Fruit fly (Drosophila melanogaster) whole organism, embryonic: Measurements from ENCODE around the gene pyd.

Experiments
- Aef1 ChIP-seq: fragments of 200-800 bp; sonication (Bioruptor generic); IDR thresholded peaks from 3 replicates; pipeline ENCODE4 v1.3.6; 2022; ENCODE audit warnings: missing biosample characterization, missing genetic modification characterization
- Atf-2 ChIP-seq: fragments of 200-800 bp; sonication (Bioruptor generic); optimal IDR thresholded peaks from 2 replicates; lab custom pipeline; 2016; ENCODE audit warnings: missing biosample characterization, missing genetic modification characterization
- CG10147 ChIP-seq: fragments of 200-800 bp; sonication (Bioruptor generic); optimal IDR thresholded peaks from 2 replicates; lab custom pipeline; 2019; ENCODE audit warnings: missing biosample characterization, mild to moderate bottlenecking, missing genetic modification characterization, moderate library complexity
- CG10543 ChIP-seq: fragments of 200-800 bp; sonication (Bioruptor generic); optimal IDR thresholded peaks from 3 replicates; lab custom pipeline; 2017; ENCODE audit warnings: missing biosample characterization, mild to moderate bottlenecking, missing genetic modification characterization, moderate library complexity
- CG12769 ChIP-seq: fragments of 200-800 bp; sonication (Bioruptor generic); optimal IDR thresholded peaks from 2 replicates; lab custom pipeline; 2019; ENCODE audit warnings: missing biosample characterization, mild to moderate bottlenecking, missing genetic modification characterization, moderate library complexity
- CG13894 ChIP-seq: fragments of 200-800 bp; sonication (Bioruptor generic); optimal IDR thresholded peaks from 3 replicates; lab custom pipeline; 2018; ENCODE audit warnings: missing biosample characterization, mild to moderate bottlenecking, missing genetic modification characterization, moderate library complexity
- CG15011 ChIP-seq: fragments of 200-800 bp; sonication (Bioruptor generic); optimal IDR thresholded peaks from 3 replicates; lab custom pipeline; 2018; ENCODE audit warnings: missing biosample characterization, mild to moderate bottlenecking, missing genetic modification characterization
- CG1603 ChIP-seq: fragments of 200-800 bp; sonication (Bioruptor generic); optimal IDR thresholded peaks from 2 replicates; lab custom pipeline; 2019; ENCODE audit warnings: missing biosample characterization, mild to moderate bottlenecking, missing genetic modification characterization, moderate library complexity
- CG1832 ChIP-seq: fragments of 200-800 bp; sonication (Bioruptor generic); optimal IDR thresholded peaks from 2 replicates; lab custom pipeline; 2017; ENCODE audit warnings: missing biosample characterization, mild to moderate bottlenecking, missing genetic modification characterization, inconsistent platforms
- CG2129 ChIP-seq: fragments of 200-800 bp; sonication (Bioruptor generic); IDR thresholded peaks from 2 replicates; pipeline ENCODE4 v1.3.6; 2022; ENCODE audit warnings: missing biosample characterization, missing genetic modification characterization; ENCODE audit not compliant: partially characterized antibody
- CG32532 ChIP-seq: fragments of 200-800 bp; sonication (Bioruptor generic); IDR thresholded peaks from 2 replicates; pipeline ENCODE4 v1.3.6; 2022; ENCODE audit warnings: missing biosample characterization, missing genetic modification characterization
- CG4360 ChIP-seq: fragments of 200-800 bp; sonication (Bioruptor generic); IDR thresholded peaks from 2 replicates; pipeline ENCODE4 v1.3.6; 2022; ENCODE audit warnings: missing biosample characterization, missing genetic modification characterization
- CG4854 ChIP-seq: fragments of 200-800 bp; sonication (Bioruptor generic); optimal IDR thresholded peaks from 2 replicates; lab custom pipeline; 2016; ENCODE audit warnings: missing biosample characterization, missing genetic modification characterization, inconsistent platforms
- CG6175 ChIP-seq: fragments of 200-800 bp; sonication (Bioruptor generic); IDR thresholded peaks from 3 replicates; pipeline ENCODE4 v1.3.6; 2022; ENCODE audit warnings: missing biosample characterization, missing genetic modification characterization
- CG7745 ChIP-seq: fragments of 200-800 bp; sonication (Bioruptor generic); optimal IDR thresholded peaks from 2 replicates; lab custom pipeline; 2018; ENCODE audit warnings: missing biosample characterization, mild to moderate bottlenecking, missing genetic modification characterization, moderate library complexity
- CG9797 ChIP-seq: fragments of 200-800 bp; sonication (Bioruptor generic); optimal IDR thresholded peaks from 3 replicates; lab custom pipeline; 2018; ENCODE audit warnings: missing biosample characterization, mild to moderate bottlenecking, missing genetic modification characterization
- CrebB ChIP-seq: fragments of 200-800 bp; sonication (Bioruptor generic); optimal IDR thresholded peaks from 3 replicates; lab custom pipeline; 2018; ENCODE audit warnings: missing biosample characterization, mild to moderate bottlenecking, missing genetic modification characterization
- ERR ChIP-seq: fragments of 200-800 bp; sonication (Bioruptor generic); optimal IDR thresholded peaks from 2 replicates; lab custom pipeline; 2016; ENCODE audit warnings: missing biosample characterization, missing genetic modification characterization
- GATAe ChIP-seq: fragments of 200-800 bp; sonication (Bioruptor generic); conservative IDR thresholded peaks from 2 replicates; pipeline ENCODE4 v1.3.6; 2022; ENCODE audit warnings: missing biosample characterization, missing genetic modification characterization
- Gsc ChIP-seq: fragments of 200-800 bp; sonication (Bioruptor generic); IDR thresholded peaks from 2 replicates; pipeline ENCODE4 v1.3.6; 2022; ENCODE audit warnings: missing biosample characterization, missing genetic modification characterization
- Hand ChIP-seq: fragments of 200-800 bp; sonication (Bioruptor generic); optimal IDR thresholded peaks from 2 replicates; lab custom pipeline; 2017; ENCODE audit warnings: mild to moderate bottlenecking, missing biosample characterization, missing genetic modification reagents, missing genetic modification characterization
- NC2α ChIP-seq: fragments of 200-800 bp; sonication (Bioruptor generic); optimal IDR thresholded peaks from 2 replicates; lab custom pipeline; 2016; ENCODE audit warnings: missing biosample characterization, missing genetic modification characterization
- Neu2 ChIP-seq: fragments of 200-800 bp; sonication (Bioruptor generic); optimal IDR thresholded peaks from 3 replicates; lab custom pipeline; 2016; ENCODE audit warnings: missing biosample characterization, missing genetic modification characterization, borderline replicate concordance
- Nf-YB ChIP-seq: fragments of 200-800 bp; sonication (Bioruptor generic); optimal IDR thresholded peaks from 3 replicates; lab custom pipeline; 2019; ENCODE audit warnings: missing biosample characterization, mild to moderate bottlenecking, missing genetic modification characterization, moderate library complexity
- Pdp1 ChIP-seq, 2 experiments: fragments of 200-800 bp; sonication (Bioruptor generic); optimal IDR thresholded peaks; 3 replicates each; lab custom pipeline; 2016; ENCODE audit warnings: missing biosample characterization in 2 of 2, missing genetic modification characterization in 2 of 2, mild to moderate bottlenecking in 1 of 2, moderate library complexity in 1 of 2
- YL-1 ChIP-seq: fragments of 200-800 bp; sonication (Bioruptor generic); optimal IDR thresholded peaks from 3 replicates; lab custom pipeline; 2017; ENCODE audit warnings: missing biosample characterization, mild to moderate bottlenecking, missing genetic modification characterization
- ara ChIP-seq: fragments of 200-800 bp; sonication (Bioruptor generic); IDR thresholded peaks from 2 replicates; pipeline ENCODE4 v1.3.6; 2022; ENCODE audit warnings: missing biosample characterization, missing genetic modification characterization
- ash1 ChIP-seq: fragments of 200-800 bp; sonication (Bioruptor generic); optimal IDR thresholded peaks from 2 replicates; lab custom pipeline; 2018; ENCODE audit warnings: missing biosample characterization, mild to moderate bottlenecking, missing genetic modification characterization
- chinmo ChIP-seq: fragments of 200-800 bp; sonication (Bioruptor generic); IDR thresholded peaks from 4 replicates; pipeline ENCODE4 v1.3.6; 2022; ENCODE audit warnings: missing biosample characterization, missing genetic modification characterization; ENCODE audit not compliant: partially characterized antibody
- croc ChIP-seq: fragments of 200-800 bp; sonication (Bioruptor generic); conservative IDR thresholded peaks from 3 replicates; pipeline ENCODE4 v1.3.6; 2022; ENCODE audit warnings: missing biosample characterization, missing genetic modification characterization
- crol ChIP-seq: fragments of 200-800 bp; sonication (Bioruptor generic); IDR thresholded peaks from 2 replicates; pipeline ENCODE4 v1.3.6; 2022; ENCODE audit warnings: missing biosample characterization, missing genetic modification characterization
- jing ChIP-seq: fragments of 200-800 bp; sonication (Bioruptor generic); optimal IDR thresholded peaks from 2 replicates; lab custom pipeline; 2018; ENCODE audit warnings: missing biosample characterization, mild to moderate bottlenecking, missing genetic modification characterization
- klu ChIP-seq: fragments of 200-800 bp; sonication (Bioruptor generic); IDR thresholded peaks from 2 replicates; pipeline ENCODE4 v1.3.6; 2022; ENCODE audit warnings: missing biosample characterization, missing genetic modification characterization
- lov ChIP-seq, 2 experiments: fragments of 200-800 bp in 1 of 2; fragments of >200 bp in 1 of 2; sonication (Bioruptor generic) in 1 of 2; IDR thresholded peaks in 1 of 2; optimal IDR thresholded peaks in 1 of 2; 2 replicates in 1 of 2; 3 replicates in 1 of 2; pipeline versions ENCODE4 v1.3.6 to Lab custom; 2017 to 2022; ENCODE audit warnings: missing biosample characterization in 1 of 2, missing genetic modification characterization in 1 of 2
- maf-S ChIP-seq: fragments of 200-800 bp; sonication (Bioruptor generic); optimal IDR thresholded peaks from 2 replicates; lab custom pipeline; 2016; ENCODE audit warnings: missing biosample characterization, missing genetic modification characterization
- onecut ChIP-seq: fragments of 200-800 bp; sonication (Bioruptor generic); IDR thresholded peaks from 2 replicates; pipeline ENCODE4 v1.3.6; 2022; ENCODE audit warnings: missing biosample characterization, missing genetic modification characterization
- pan ChIP-seq, 4 experiments: fragments of >200 bp in 3 of 4; fragments of 200-800 bp in 1 of 4; sonication (Bioruptor generic) in 1 of 4; optimal IDR thresholded peaks in 3 of 4; IDR thresholded peaks in 1 of 4; 2 replicates each; pipeline versions ENCODE4 v1.3.6 to Lab custom; 2017 to 2022; ENCODE audit warnings: missing biosample characterization in 2 of 4, missing genetic modification characterization in 2 of 4, mixed read lengths in 1 of 4
- pho ChIP-seq: fragments of 200-800 bp; sonication (Bioruptor generic); optimal IDR thresholded peaks from 2 replicates; lab custom pipeline; 2016; ENCODE audit warnings: missing biosample characterization, missing genetic modification characterization
- seq ChIP-seq: fragments of 200-800 bp; sonication (Bioruptor generic); IDR thresholded peaks from 2 replicates; pipeline ENCODE4 v1.3.6; 2022; ENCODE audit warnings: missing biosample characterization, missing genetic modification characterization
- stc ChIP-seq: fragments of 200-800 bp; sonication (Bioruptor generic); IDR thresholded peaks from 2 replicates; pipeline ENCODE4 v1.3.6; 2022; ENCODE audit warnings: missing biosample characterization, missing genetic modification characterization
- stwl ChIP-seq: fragments of 200-800 bp; sonication (Bioruptor generic); optimal IDR thresholded peaks from 3 replicates; lab custom pipeline; 2018; ENCODE audit warnings: missing biosample characterization, mild to moderate bottlenecking, missing genetic modification characterization, moderate library complexity
- tll ChIP-seq, 2 experiments: fragments of 200-800 bp in 1 of 2; fragments of >200 bp in 1 of 2; sonication (Bioruptor generic) in 1 of 2; optimal IDR thresholded peaks; 2 replicates each; lab custom pipeline; 2017 to 2019; ENCODE audit warnings: missing biosample characterization in 2 of 2, missing genetic modification characterization in 2 of 2, mild to moderate bottlenecking in 1 of 2, moderate library complexity in 1 of 2
- ttk ChIP-seq: fragments of 200-800 bp; sonication (Bioruptor generic); IDR thresholded peaks from 2 replicates; pipeline ENCODE4 v2.1.2; 2022; ENCODE audit warnings: missing biosample characterization, missing genetic modification characterization
- twi ChIP-seq: fragments of 200-800 bp; optimal IDR thresholded peaks from 2 replicates; lab custom pipeline; 2019; ENCODE audit warnings: missing biosample characterization, mild to moderate bottlenecking, missing genetic modification characterization, moderate library complexity
- unc-4 ChIP-seq: fragments of 200-800 bp; sonication (Bioruptor generic); IDR thresholded peaks from 2 replicates; pipeline ENCODE4 v1.3.6; 2022; ENCODE audit warnings: missing biosample characterization, missing genetic modification characterization; ENCODE audit not compliant: partially characterized antibody

pyd gene

DNA sequence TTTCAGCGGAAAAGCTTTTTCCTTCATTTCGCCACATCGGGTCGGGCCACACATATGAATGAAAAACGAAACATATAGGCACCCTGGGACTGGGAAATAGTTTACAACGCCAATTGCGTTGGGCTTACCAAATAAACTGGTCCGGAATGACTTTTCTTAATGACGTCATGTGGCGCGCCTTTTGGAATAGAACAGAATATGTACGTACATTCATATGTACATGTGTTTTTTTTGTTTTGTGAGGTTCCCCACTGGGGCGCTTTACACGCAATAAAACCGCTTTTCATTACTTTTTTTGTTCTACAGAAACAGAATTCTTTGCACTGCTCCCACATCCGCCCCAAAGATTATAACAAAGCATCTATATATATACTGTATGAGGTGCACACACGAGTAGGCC is 133.4 kb downstream of the pyd start (continued):
- TF ChIP-seq tll (GFP tag; optimal IDR thresholded peaks at IDR 0.05; lab: Kevin White, UChicago): no peak
- peak; percentile 60 for TF ChIP-seq CG13894 (tag; lab: Kevin White, UChicago)
- TF ChIP-seq ttk (GFP tag; lab: Robert Waterston, UW): no peak
- TF ChIP-seq ERR (GFP tag; lab: Kevin White, UChicago): no peak
- no peak for TF ChIP-seq CG4854
- no peak for TF ChIP-seq klu (GFP tag; lab: Robert Waterston, UW)
- TF ChIP-seq CG10543 (GFP tag; lab: Kevin White, UChicago): peak; percentile 56
- TF ChIP-seq Nf-YB (GFP tag; lab: Kevin White, UChicago): no peak
- peak; percentile 37; the same call in 1 of the 2 replicates for TF ChIP-seq onecut (GFP tag; lab: Robert Waterston, UW)
- 0 out of 4 replicates have a peak, but pooled peaks have one; percentile 11 for TF ChIP-seq chinmo
- TF ChIP-seq Neu2 (GFP tag; lab: Kevin White, UChicago): no peak
- no peak for TF ChIP-seq pan (optimal IDR thresholded peaks at IDR 0.05; lab: Kevin White, UChicago)
- TF ChIP-seq pan (GFP tag; optimal IDR thresholded peaks at IDR 0.05 in 1 of 2, IDR thresholded peaks at IDR 0.05 in 1 of 2): no peak
- TF ChIP-seq twi (tag; lab: Kevin White, UChicago): peak; percentile 36
- TF ChIP-seq CG10147 (GFP tag; lab: Kevin White, UChicago): no peak

DNA sequence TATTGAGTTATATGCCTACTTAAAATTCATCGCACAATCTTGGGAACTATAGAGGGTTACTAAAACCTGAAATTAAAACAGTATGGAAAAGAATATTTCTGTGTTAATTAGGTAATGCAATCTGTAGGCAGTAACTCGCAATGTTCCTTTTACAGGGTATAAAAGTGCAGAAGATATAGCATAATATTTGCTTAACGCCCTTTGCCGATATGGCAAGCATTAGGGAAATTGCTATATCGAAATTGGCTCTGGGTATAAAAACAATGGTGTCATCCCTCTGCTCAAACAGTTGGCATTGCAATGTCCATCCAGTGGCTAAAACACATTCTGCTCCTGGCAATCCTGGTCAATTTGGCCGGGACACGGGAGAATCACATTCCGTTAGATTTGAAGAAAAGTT is 137.3 kb downstream of the pyd start, which contains the start of gene Ir85a:
TSS of gene Ir85a (plus strand) at position 301 of the 400 bp plus-strand sequence.
- no peak for TF ChIP-seq CG1832
- TF ChIP-seq CG1603 (tag; lab: Kevin White, UChicago): no peak
- no peak for TF ChIP-seq CG4360
- no peak for TF ChIP-seq stwl
- no peak for TF ChIP-seq Gsc (GFP tag; lab: Robert Waterston, UW)
- no peak for TF ChIP-seq GATAe
- no peak for TF ChIP-seq CG12769 (tag; lab: Kevin White, UChicago)
- TF ChIP-seq unc-4 (GFP tag; lab: Robert Waterston, UW): no peak
- no peak for TF ChIP-seq CG2129 (GFP tag; lab: Robert Waterston, UW)
- TF ChIP-seq stc (GFP tag; lab: Robert Waterston, UW): no peak
- TF ChIP-seq ash1 (GFP tag; lab: Kevin White, UChicago): no peak

DNA sequence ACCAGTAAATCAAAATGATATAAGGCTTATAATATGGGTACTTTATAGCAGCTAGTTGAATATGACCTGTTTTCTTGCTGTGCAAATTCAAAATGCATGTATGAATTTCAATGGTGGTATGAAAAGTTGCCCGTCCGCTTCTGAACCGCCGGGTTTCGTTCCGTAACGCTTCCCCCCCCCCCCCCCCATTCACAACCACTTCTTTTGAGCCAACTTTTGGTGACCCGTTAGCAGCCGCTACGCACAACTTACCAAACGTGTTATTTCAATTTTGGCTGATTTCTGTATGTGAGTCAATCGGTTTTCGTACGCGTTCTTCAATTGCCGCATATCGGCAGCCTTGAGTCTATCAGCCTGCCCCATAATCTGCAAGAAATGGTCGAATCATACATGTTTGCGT is 138.0 kb downstream of the pyd start:
- TF ChIP-seq CrebB (tag; lab: Kevin White, UChicago) (no peak), CG7745 (tag; lab: Kevin White, UChicago) (no peak), maf-S (GFP tag; lab: Kevin White, UChicago) (no peak), Pdp1 (GFP tag; optimal IDR thresholded peaks at IDR 0.05; lab: Kevin White, UChicago) (peak in 1 of 2 experiments; percentile 23), CG15011 (GFP tag; lab: Kevin White, UChicago) (no peak), crol (GFP tag; lab: Robert Waterston, UW) (peak; percentile 49), twi (tag; lab: Kevin White, UChicago) (no peak), YL-1 (GFP tag; lab: Kevin White, UChicago) (no peak), chinmo (peak; percentile 64; the same call in 3 of the 4 replicates), ara (0 out of 2 replicates have a peak, but pooled peaks have one; percentile 9), croc (GFP tag; lab: Robert Waterston, UW) (no peak), NC2α (GFP tag; lab: Kevin White, UChicago) (no peak), CG32532 (GFP tag; lab: Robert Waterston, UW) (no peak), lov (optimal IDR thresholded peaks at IDR 0.05; lab: Kevin White, UChicago) (no peak), lov (GFP tag; IDR thresholded peaks at IDR 0.05; lab: Robert Waterston, UW) (no peak), CG9797 (GFP tag; lab: Kevin White, UChicago) (no peak), jing (GFP tag; lab: Kevin White, UChicago) (no peak), Hand (GFP tag; lab: Kevin White, UChicago) (no peak), Atf-2 (no peak), Aef1 (GFP tag; lab: Robert Waterston, UW) (no peak), seq (GFP tag; lab: Robert Waterston, UW) (no peak), pho (GFP tag; lab: Kevin White, UChicago) (no peak), GATAe (no peak), CG6175 (0 out of 3 replicates have a peak, but pooled peaks have one; percentile 32)
